Worm (Caenorhabditis elegans) whole organism, young adult: ENCODE data around the gene lin-32.

Experiments
- B0019.2 ChIP-seq: fragments of 200-800 bp; sonication (Bioruptor generic); conservative IDR thresholded peaks from 2 replicates; pipeline ENCODE4 v1.3.6; 2022; ENCODE audit warnings: missing genetic modification reagents, missing genetic modification characterization, missing compliant biosample characterization
- B0261.1 ChIP-seq: sonication (generic microtip); optimal IDR thresholded peaks from 2 replicates; lab custom pipeline; 2016; ENCODE audit warnings: mild to moderate bottlenecking, missing genetic modification characterization, moderate library complexity, missing compliant biosample characterization
- C17E4.6 ChIP-seq: fragments of 200-800 bp; sonication (Bioruptor generic); IDR thresholded peaks from 2 replicates; pipeline ENCODE4 v1.3.6; 2022; ENCODE audit warnings: missing genetic modification reagents, missing genetic modification characterization, missing compliant biosample characterization
- F10E7.11 ChIP-seq: sonication (generic microtip); optimal IDR thresholded peaks from 2 replicates; lab custom pipeline; 2017; ENCODE audit warnings: mild to moderate bottlenecking, missing genetic modification characterization, moderate library complexity, missing compliant biosample characterization
- aptf-2 ChIP-seq: fragments of 200-800 bp; sonication (Bioruptor generic); conservative IDR thresholded peaks from 2 replicates; pipeline ENCODE4 v1.3.6; 2022; ENCODE audit warnings: missing genetic modification reagents, missing genetic modification characterization, missing compliant biosample characterization
- attf-5 ChIP-seq: fragments of 200-800 bp; sonication (Bioruptor generic); optimal IDR thresholded peaks from 2 replicates; lab custom pipeline; 2018; ENCODE audit warnings: mild to moderate bottlenecking, missing genetic modification characterization, missing compliant biosample characterization
- attf-6 ChIP-seq: fragments of 200-800 bp; sonication (Bioruptor generic); IDR thresholded peaks from 2 replicates; pipeline ENCODE4 v1.3.6; 2022; ENCODE audit warnings: missing genetic modification reagents, missing genetic modification characterization, missing compliant biosample characterization
- bed-1 ChIP-seq: fragments of 200-800 bp; sonication (Bioruptor generic); IDR thresholded peaks from 2 replicates; pipeline ENCODE4 v1.3.6; 2022; ENCODE audit warnings: missing genetic modification reagents, missing genetic modification characterization, missing compliant biosample characterization
- cebp-1 ChIP-seq, 2 experiments: fragments of 200-800 bp in 1 of 2; sonication (Bioruptor generic) in 1 of 2; sonication (generic microtip) in 1 of 2; IDR thresholded peaks in 1 of 2; optimal IDR thresholded peaks in 1 of 2; 2 replicates each; pipeline versions ENCODE4 v1.3.6 to Lab custom; 2017 to 2022; ENCODE audit warnings: missing compliant biosample characterization in 2 of 2, missing genetic modification characterization in 2 of 2, mild to moderate bottlenecking in 1 of 2, missing genetic modification reagents in 1 of 2, moderate library complexity in 1 of 2
- cebp-2 ChIP-seq: fragments of 200-800 bp; sonication (Bioruptor generic); IDR thresholded peaks from 2 replicates; pipeline ENCODE4 v1.3.6; 2022; ENCODE audit warnings: missing genetic modification characterization, missing compliant biosample characterization
- ceh-100 ChIP-seq: fragments of 200-800 bp; sonication (Bioruptor generic); IDR thresholded peaks from 2 replicates; pipeline ENCODE4 v1.3.6; 2022; ENCODE audit warnings: missing genetic modification reagents, missing genetic modification characterization, missing compliant biosample characterization
- ceh-27 ChIP-seq: fragments of 200-800 bp; sonication (Bioruptor generic); optimal IDR thresholded peaks from 2 replicates; lab custom pipeline; 2018; ENCODE audit warnings: mild to moderate bottlenecking, missing genetic modification characterization, moderate library complexity, missing compliant biosample characterization
- ceh-58 ChIP-seq: fragments of 200-800 bp; sonication (Bioruptor generic); IDR thresholded peaks from 2 replicates; pipeline ENCODE4 v1.3.6; 2022; ENCODE audit warnings: missing genetic modification characterization, missing compliant biosample characterization
- ceh-91 ChIP-seq: fragments of 200-800 bp; sonication (Bioruptor generic); IDR thresholded peaks from 2 replicates; pipeline ENCODE4 v1.3.6; 2022; ENCODE audit warnings: missing genetic modification reagents, missing genetic modification characterization, missing compliant biosample characterization
- chd-7 ChIP-seq: sonication (generic microtip); optimal IDR thresholded peaks from 2 replicates; lab custom pipeline; 2016; ENCODE audit warnings: mild to moderate bottlenecking, missing genetic modification characterization, moderate library complexity, missing compliant biosample characterization
- dox-1 ChIP-seq: fragments of 200-800 bp; sonication (Bioruptor generic); IDR thresholded peaks from 2 replicates; pipeline ENCODE4 v1.3.6; 2022; ENCODE audit warnings: missing genetic modification reagents, missing genetic modification characterization, missing compliant biosample characterization
- egl-44 ChIP-seq: fragments of 200-800 bp; sonication (Bioruptor generic); IDR thresholded peaks from 2 replicates; pipeline ENCODE4 v1.3.6; 2022; ENCODE audit warnings: missing genetic modification reagents, missing genetic modification characterization, missing compliant biosample characterization
- ets-4 ChIP-seq: fragments of 200-800 bp; sonication (Bioruptor generic); optimal IDR thresholded peaks from 2 replicates; lab custom pipeline; 2018; ENCODE audit warnings: mild to moderate bottlenecking, missing genetic modification characterization, missing compliant biosample characterization
- fkh-3 ChIP-seq: sonication (generic microtip); optimal IDR thresholded peaks from 2 replicates; lab custom pipeline; 2016; ENCODE audit warnings: mild to moderate bottlenecking, missing genetic modification characterization, missing compliant biosample characterization
- him-1 ChIP-seq: sonication (generic microtip); optimal IDR thresholded peaks from 2 replicates; lab custom pipeline; 2016; ENCODE audit warnings: missing genotype, missing genetic modification reagents, missing genetic modification characterization, missing compliant biosample characterization
- hlh-12 ChIP-seq: sonication (generic microtip); optimal IDR thresholded peaks from 2 replicates; lab custom pipeline; 2016; ENCODE audit warnings: missing genetic modification characterization, missing compliant biosample characterization
- hmg-20 ChIP-seq: fragments of 200-800 bp; sonication (Bioruptor generic); IDR thresholded peaks from 2 replicates; pipeline ENCODE4 v1.3.6; 2022; ENCODE audit warnings: missing genetic modification reagents, missing genetic modification characterization, missing compliant biosample characterization
- hrde-1 ChIP-seq: sonication (generic microtip); optimal IDR thresholded peaks from 2 replicates; lab custom pipeline; 2016; ENCODE audit warnings: missing genetic modification characterization, mild to moderate bottlenecking, missing compliant biosample characterization, moderate library complexity, missing genotype, missing genetic modification reagents, borderline replicate concordance
- hsf-1 ChIP-seq: fragments of 200-800 bp; sonication (Bioruptor generic); IDR thresholded peaks from 2 replicates; pipeline ENCODE4 v1.3.6; 2022; ENCODE audit warnings: missing genetic modification reagents, missing genetic modification characterization, missing compliant biosample characterization
- lag-1 ChIP-seq: fragments of 200-800 bp; sonication (Bioruptor generic); IDR thresholded peaks from 2 replicates; pipeline ENCODE4 v1.3.6; 2022; ENCODE audit warnings: missing genetic modification reagents, missing genetic modification characterization, missing compliant biosample characterization
- let-526 ChIP-seq: fragments of 200-800 bp; sonication (Bioruptor generic); IDR thresholded peaks from 2 replicates; pipeline ENCODE4 v1.3.6; 2022; ENCODE audit warnings: missing genetic modification reagents, missing genetic modification characterization, missing compliant biosample characterization
- let-607 ChIP-seq, 2 experiments: fragments of 200-800 bp in 1 of 2; sonication (Bioruptor generic) in 1 of 2; sonication (generic microtip) in 1 of 2; optimal IDR thresholded peaks; 2 replicates each; lab custom pipeline; 2016 to 2018; ENCODE audit warnings: mild to moderate bottlenecking in 2 of 2, missing compliant biosample characterization in 2 of 2, missing genetic modification characterization in 2 of 2, moderate library complexity in 2 of 2, missing genotype in 1 of 2
- lin-26 ChIP-seq: fragments of 200-800 bp; sonication (Bioruptor generic); IDR thresholded peaks from 2 replicates; pipeline ENCODE4 v1.3.6; 2022; ENCODE audit warnings: missing genetic modification reagents, missing genetic modification characterization, missing compliant biosample characterization
- nfya-1 ChIP-seq: sonication (generic microtip); optimal IDR thresholded peaks from 2 replicates; lab custom pipeline; 2017; ENCODE audit warnings: antibody characterized with exemption, missing compliant biosample characterization, missing genetic modification characterization, borderline replicate concordance; ENCODE audit not compliant: insufficient read depth
- nhr-80 ChIP-seq: sonication (generic microtip); optimal IDR thresholded peaks from 2 replicates; lab custom pipeline; 2016; ENCODE audit warnings: missing genetic modification characterization, missing compliant biosample characterization
- rcor-1 ChIP-seq: fragments of 200-800 bp; sonication (Bioruptor generic); IDR thresholded peaks from 2 replicates; pipeline ENCODE4 v1.3.6; 2022; ENCODE audit warnings: missing genetic modification reagents, missing genetic modification characterization, missing compliant biosample characterization
- rpc-1 ChIP-seq, 2 experiments: fragments of 150-350 bp in 1 of 2; sonication (generic microtip) in 1 of 2; optimal IDR thresholded peaks; 2 replicates each; lab custom pipeline; 2014 to 2018; ENCODE audit warnings: missing biosample characterization in 1 of 2, missing genetic modification characterization in 1 of 2, missing genetic modification reagents in 1 of 2, missing genotype in 1 of 2
- sea-2 ChIP-seq: fragments of 200-800 bp; sonication (Bioruptor generic); IDR thresholded peaks from 2 replicates; pipeline ENCODE4 v1.3.6; 2022; ENCODE audit warnings: missing genetic modification characterization, missing compliant biosample characterization
- somi-1 ChIP-seq: fragments of 200-800 bp; sonication (Bioruptor generic); optimal IDR thresholded peaks from 2 replicates; lab custom pipeline; 2018; ENCODE audit warnings: mild to moderate bottlenecking, missing genetic modification characterization, missing compliant biosample characterization
- unc-130 ChIP-seq: sonication (generic microtip); optimal IDR thresholded peaks from 2 replicates; lab custom pipeline; 2016; ENCODE audit warnings: missing genetic modification reagents, missing genetic modification characterization, missing compliant biosample characterization
- unc-62 ChIP-seq: fragments of 150-350 bp; optimal IDR thresholded peaks from 2 replicates; lab custom pipeline; 2014; ENCODE audit warnings: missing biosample characterization, missing genetic modification reagents, missing genetic modification characterization
- ztf-26 ChIP-seq: sonication (generic microtip); optimal IDR thresholded peaks from 2 replicates; lab custom pipeline; 2017; ENCODE audit warnings: missing genetic modification characterization, missing compliant biosample characterization

Gene lin-32

DNA sequence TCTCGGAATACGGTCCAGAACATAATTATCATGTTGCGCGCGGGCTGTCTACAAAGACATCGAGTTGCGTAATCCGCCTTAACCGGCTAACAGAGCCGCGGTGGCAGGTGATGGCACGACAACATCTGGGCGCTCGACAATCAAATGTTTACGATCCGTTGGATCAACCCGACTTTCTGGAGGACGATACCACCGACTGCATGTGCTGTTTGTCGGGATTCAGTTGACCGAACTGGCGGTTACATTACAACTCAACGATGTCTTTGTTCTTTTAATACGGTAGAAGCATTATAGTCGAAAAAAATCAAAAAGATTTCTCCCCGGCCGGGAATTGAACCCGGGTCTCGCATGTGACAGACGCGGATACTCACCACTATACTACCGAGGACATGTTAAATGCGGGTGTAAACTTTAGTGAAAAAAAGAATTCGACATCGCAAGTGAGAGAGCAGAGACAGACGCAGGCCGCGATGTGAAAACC lies 3.0 kb downstream of the lin-32 start (continued):
- TF ChIP-seq him-1 (tag; lab: Kevin White, UChicago): peak; percentile 92
- peak; percentile 91 for TF ChIP-seq B0261.1 (tag; lab: Kevin White, UChicago)
- TF ChIP-seq F10E7.11 (tag; lab: Kevin White, UChicago): peak; percentile 46
- peak; percentile 72 for TF ChIP-seq ztf-26 (tag; lab: Kevin White, UChicago)
- TF ChIP-seq somi-1 (GFP tag; lab: Kevin White, UChicago): peak; percentile 13
- peak; percentile 47 for TF ChIP-seq ets-4 (GFP tag; lab: Kevin White, UChicago)
- TF ChIP-seq ceh-91: peak; percentile 36; the same call in 1 of the 2 replicates
- TF ChIP-seq ceh-27 (GFP tag; lab: Kevin White, UChicago): peak; percentile 75
- TF ChIP-seq let-526 (GFP tag; lab: Robert Waterston, UW): peak; percentile 77; the same call in 1 of the 2 replicates
- TF ChIP-seq hrde-1 (tag; lab: Kevin White, UChicago): peak; percentile 61
- TF ChIP-seq nfya-1 (tag; lab: Kevin White, UChicago): no peak
- 0 out of 2 replicates have a peak, but pooled peaks have one; percentile 37 for TF ChIP-seq cebp-2 (GFP tag; lab: Robert Waterston, UW)
- no peak for TF ChIP-seq B0019.2 (GFP tag; lab: Robert Waterston, UW)
- peak; percentile 34 for TF ChIP-seq fkh-3
- TF ChIP-seq chd-7 (tag; lab: Kevin White, UChicago): peak; percentile 52
- TF ChIP-seq let-607 (tag; optimal IDR thresholded peaks at IDR 0.05; lab: Kevin White, UChicago): peak; percentile 29 to 37
- TF ChIP-seq aptf-2 (GFP tag; lab: Robert Waterston, UW): peak; percentile 57; the same call in 1 of the 2 replicates
- TF ChIP-seq hmg-20 (GFP tag; lab: Robert Waterston, UW): no peak
- TF ChIP-seq rpc-1 (optimal IDR thresholded peaks at IDR 0.05; lab: Kevin White, UChicago): peak; percentile 95
- peak; percentile 89 for TF ChIP-seq rpc-1 (tag; optimal IDR thresholded peaks at IDR 0.05; lab: Kevin White, UChicago)
- TF ChIP-seq ceh-100 (GFP tag; lab: Robert Waterston, UW): peak; percentile 26; the same call in 1 of the 2 replicates
- TF ChIP-seq egl-44: 0 out of 2 replicates have a peak, but pooled peaks have one; percentile 22
- no peak for TF ChIP-seq C17E4.6
- TF ChIP-seq nhr-80 (tag; lab: Kevin White, UChicago): peak; percentile 18
- TF ChIP-seq unc-62 (GFP tag; lab: Kevin White, UChicago): no peak
- no peak for TF ChIP-seq attf-6 (GFP tag; lab: Robert Waterston, UW)
- no peak for TF ChIP-seq sea-2 (GFP tag; lab: Robert Waterston, UW)
- 0 out of 2 replicates have a peak, but pooled peaks have one; percentile 47 for TF ChIP-seq hsf-1 (GFP tag; lab: Robert Waterston, UW)
- TF ChIP-seq dox-1 (GFP tag; lab: Robert Waterston, UW): peak; percentile 80
- peak; percentile 64 for TF ChIP-seq attf-5 (GFP tag; lab: Kevin White, UChicago)
- TF ChIP-seq hlh-12: no peak
- 0 out of 2 replicates have a peak, but pooled peaks have one; percentile 10 for TF ChIP-seq cebp-1 (GFP tag; IDR thresholded peaks at IDR 0.05; lab: Robert Waterston, UW)
- TF ChIP-seq cebp-1 (tag; optimal IDR thresholded peaks at IDR 0.05; lab: Kevin White, UChicago): peak; percentile 68

DNA sequence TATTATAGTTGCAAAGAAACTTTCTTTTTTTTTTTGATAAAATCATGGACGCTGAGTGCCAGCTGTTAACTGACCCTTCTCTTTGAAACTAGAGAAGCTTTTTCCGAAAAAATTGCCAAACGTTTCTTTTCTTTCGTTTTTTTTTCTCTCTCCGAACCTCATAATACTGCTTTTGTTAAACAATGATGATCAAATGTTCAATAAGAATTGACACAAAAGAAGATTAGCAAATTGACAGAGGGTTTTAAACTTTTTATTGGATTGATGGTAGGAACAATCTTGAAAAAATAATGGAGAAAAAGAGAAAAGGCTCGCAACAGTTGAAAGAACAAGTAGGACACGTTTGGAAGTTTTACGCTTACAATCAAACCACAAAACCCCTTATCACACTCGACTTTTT lies 9.1 kb downstream of the lin-32 start, which contains the start of gene hex-1:
hex-1 (plus strand) TSS at position 301 of the 400 bp plus-strand sequence.
- TF ChIP-seq attf-6 (GFP tag; lab: Robert Waterston, UW): no peak
- no peak for TF ChIP-seq ceh-58 (GFP tag; lab: Robert Waterston, UW)
- TF ChIP-seq lin-26 (GFP tag; lab: Robert Waterston, UW): no peak
- TF ChIP-seq lag-1 (GFP tag; lab: Robert Waterston, UW): no peak
- no peak for TF ChIP-seq bed-1 (GFP tag; lab: Robert Waterston, UW)
- TF ChIP-seq B0019.2 (GFP tag; lab: Robert Waterston, UW): no peak
- no peak for TF ChIP-seq let-526 (GFP tag; lab: Robert Waterston, UW)
- TF ChIP-seq rcor-1 (GFP tag; lab: Robert Waterston, UW): no peak
- no peak for TF ChIP-seq unc-130
